Worm (Caenorhabditis elegans) whole organism, young adult: Measurements from ENCODE around the gene B0416.10.

Source experiments
- F49E8.2 ChIP-seq: sonication (generic microtip); optimal IDR thresholded peaks from 3 replicates; lab custom pipeline; 2017; ENCODE audit warnings: missing genetic modification characterization, mild to moderate bottlenecking, missing compliant biosample characterization, antibody characterized with exemption, moderate library complexity; ENCODE audit not compliant: insufficient read depth
- T26A5.8 ChIP-seq: sonication (generic microtip); optimal IDR thresholded peaks from 2 replicates; lab custom pipeline; 2016; ENCODE audit warnings: missing genetic modification characterization, missing compliant biosample characterization
- Y56A3A.18 ChIP-seq: fragments of 200-800 bp; sonication (Bioruptor generic); IDR thresholded peaks from 2 replicates; pipeline ENCODE4 v1.3.6; 2022; ENCODE audit warnings: missing genetic modification reagents, missing genetic modification characterization, missing compliant biosample characterization
- akir-1 ChIP-seq: fragments of 200-800 bp; sonication (Bioruptor generic); optimal IDR thresholded peaks from 2 replicates; lab custom pipeline; 2018; ENCODE audit warnings: mild to moderate bottlenecking, missing genetic modification characterization, moderate library complexity, missing compliant biosample characterization
- ama-1 ChIP-seq, 3 experiments: fragments of 150-350 bp in 1 of 3; sonication (generic microtip) in 2 of 3; optimal IDR thresholded peaks; 2 replicates each; lab custom pipeline; 2014 to 2018; ENCODE audit warnings: missing biosample characterization in 2 of 3, missing genetic modification characterization in 2 of 3, missing genetic modification reagents in 2 of 3
- aptf-2 ChIP-seq: fragments of 200-800 bp; sonication (Bioruptor generic); conservative IDR thresholded peaks from 2 replicates; pipeline ENCODE4 v1.3.6; 2022; ENCODE audit warnings: missing genetic modification reagents, missing genetic modification characterization, missing compliant biosample characterization
- attf-5 ChIP-seq: fragments of 200-800 bp; sonication (Bioruptor generic); optimal IDR thresholded peaks from 2 replicates; lab custom pipeline; 2018; ENCODE audit warnings: mild to moderate bottlenecking, missing genetic modification characterization, missing compliant biosample characterization
- chd-7 ChIP-seq: sonication (generic microtip); optimal IDR thresholded peaks from 2 replicates; lab custom pipeline; 2016; ENCODE audit warnings: mild to moderate bottlenecking, missing genetic modification characterization, moderate library complexity, missing compliant biosample characterization
- die-1 ChIP-seq: sonication (generic microtip); optimal IDR thresholded peaks from 2 replicates; lab custom pipeline; 2016; ENCODE audit warnings: missing genotype, mild to moderate bottlenecking, missing genetic modification characterization, missing compliant biosample characterization
- dpl-1 ChIP-seq: fragments of 150-350 bp; optimal IDR thresholded peaks from 2 replicates; lab custom pipeline; 2014; ENCODE audit warnings: missing biosample characterization, missing genetic modification reagents, missing genetic modification characterization
- nfya-1 ChIP-seq: sonication (generic microtip); optimal IDR thresholded peaks from 2 replicates; lab custom pipeline; 2017; ENCODE audit warnings: antibody characterized with exemption, missing compliant biosample characterization, missing genetic modification characterization, borderline replicate concordance; ENCODE audit not compliant: insufficient read depth
- nhr-80 ChIP-seq: sonication (generic microtip); optimal IDR thresholded peaks from 2 replicates; lab custom pipeline; 2016; ENCODE audit warnings: missing genetic modification characterization, missing compliant biosample characterization
- ztf-6 ChIP-seq: fragments of 200-800 bp; sonication (Bioruptor generic); IDR thresholded peaks from 2 replicates; pipeline ENCODE4 v1.3.6; 2022; ENCODE audit warnings: missing genetic modification reagents, missing genetic modification characterization, missing compliant biosample characterization

DNA sequence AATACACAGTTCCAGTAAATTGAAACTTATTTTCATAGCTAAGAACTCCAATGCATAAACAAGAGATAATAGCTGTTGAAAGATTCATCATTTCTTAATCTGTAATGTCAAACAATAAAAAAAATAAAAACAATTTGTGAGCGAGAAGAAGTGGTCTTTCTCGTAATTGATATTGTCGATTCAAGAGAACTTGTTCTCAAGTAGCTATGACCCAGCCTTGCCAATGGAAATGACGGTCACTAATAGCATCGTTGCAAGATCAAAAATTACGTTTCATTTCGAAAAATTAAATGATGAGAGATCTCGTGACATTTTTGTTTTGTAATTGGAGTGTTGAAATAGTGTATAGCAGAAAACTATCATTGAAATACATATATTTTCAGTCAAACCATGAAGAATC is 23.4 kb upstream of the B0416.10 start, which contains the start of gene B0416.7:
- TF ChIP-seq nfya-1 (no peak), attf-5 (GFP tag; lab: Kevin White, UChicago) (no peak), Y56A3A.18 (GFP tag; lab: Robert Waterston, UW) (no peak), ztf-6 (GFP tag; lab: Robert Waterston, UW) (no peak), aptf-2 (no peak), chd-7 (no peak), F49E8.2 (tag; lab: Kevin White, UChicago) (no peak), T26A5.8 (no peak), dpl-1 (GFP tag; lab: Kevin White, UChicago) (no peak), nhr-80 (tag; lab: Kevin White, UChicago) (no peak), die-1 (tag; lab: Kevin White, UChicago) (no peak), akir-1 (GFP tag; lab: Kevin White, UChicago) (no peak), ama-1 (optimal IDR thresholded peaks at IDR 0.05; lab: Kevin White, UChicago) (no peak), ama-1 (GFP tag; optimal IDR thresholded peaks at IDR 0.05; lab: Kevin White, UChicago) (no peak)
